Worm (Caenorhabditis elegans): ENCODE measurements around the gene mnat-1.

The mnat-1 gene

ce11 chrII:2480099-2480498, 1.7 kb upstream of the mnat-1 start, which contains the start of gene F53G2.3:
TSS of gene F53G2.3 (plus strand) at chrII:2480399.
- TF ChIP-seq nhr-21 (tag; optimal IDR thresholded peaks at IDR 0.05) (no peak), peb-1 (tag; optimal IDR thresholded peaks at IDR 0.05) (no peak), unc-62 (GFP tag; optimal IDR thresholded peaks at IDR 0.05) (no peak), crh-2 (tag; optimal IDR thresholded peaks at IDR 0.05) (no peak), unc-55 (GFP tag; optimal IDR thresholded peaks at IDR 0.05) (no peak), ZK546.5 (tag; optimal IDR thresholded peaks at IDR 0.05) (no peak), elt-1 (tag; optimal IDR thresholded peaks at IDR 0.05) (no peak), nhr-129 (tag; optimal IDR thresholded peaks at IDR 0.05) (no peak)

- TF ChIP-seq lsy-2 (tag; optimal IDR thresholded peaks at IDR 0.05) (peak; percentile 39 to 59), nhr-12 (tag; optimal IDR thresholded peaks at IDR 0.05) (no peak), lin-13 (GFP tag; optimal IDR thresholded peaks at IDR 0.05) (peak; percentile 20), unc-55 (GFP tag; optimal IDR thresholded peaks at IDR 0.05) (peak; percentile 51)
Measured at ce11 chrII:2479047-2479446, 604 bp upstream of the mnat-1 start, which contains the start of gene F53G2.12. TSS of gene F53G2.12 (minus strand) at chrII:2479090.

ce11 chrII:2473270-2473669, 5.2 kb downstream of the mnat-1 start, which contains the start of gene tsr-1:
TSS of gene tsr-1 (minus strand) at chrII:2473370.
- TF ChIP-seq nhr-10 (tag; optimal IDR thresholded peaks at IDR 0.05) (no peak), lin-11 (tag; optimal IDR thresholded peaks at IDR 0.05) (no peak), nhr-11 (tag; optimal IDR thresholded peaks at IDR 0.05) (no peak), nhr-21 (tag; optimal IDR thresholded peaks at IDR 0.05) (no peak), lin-13 (GFP tag; optimal IDR thresholded peaks at IDR 0.05) (no peak), mdl-1 (tag; optimal IDR thresholded peaks at IDR 0.05) (no peak), gmeb-1 (tag; optimal IDR thresholded peaks at IDR 0.05) (no peak), unc-55 (GFP tag; optimal IDR thresholded peaks at IDR 0.05) (no peak), sem-4 (tag; optimal IDR thresholded peaks at IDR 0.05) (no peak), lsy-2 (tag; optimal IDR thresholded peaks at IDR 0.05) (no peak), R02D3.7 (tag; optimal IDR thresholded peaks at IDR 0.05) (no peak), sma-9 (GFP tag; optimal IDR thresholded peaks at IDR 0.05) (no peak), sma-9 (tag; optimal IDR thresholded peaks at IDR 0.05) (no peak), snpc-4 (tag; optimal IDR thresholded peaks at IDR 0.05) (no peak), fos-1 (tag; optimal IDR thresholded peaks at IDR 0.05) (no peak), skn-1 (tag; optimal IDR thresholded peaks at IDR 0.05) (no peak)

ce11 chrII:2468885-2469284, 9.6 kb downstream of the mnat-1 start:
- TF ChIP-seq ceh-16 (tag; optimal IDR thresholded peaks at IDR 0.05) (no peak), zag-1 (tag; optimal IDR thresholded peaks at IDR 0.05) (no peak), lsy-2 (tag; optimal IDR thresholded peaks at IDR 0.05) (no peak), sem-4 (tag; optimal IDR thresholded peaks at IDR 0.05) (no peak), aly-2 (tag; optimal IDR thresholded peaks at IDR 0.05) (no peak), mab-5 (tag; optimal IDR thresholded peaks at IDR 0.05) (no peak), mbf-1 (tag; optimal IDR thresholded peaks at IDR 0.05) (no peak), nhr-10 (tag; optimal IDR thresholded peaks at IDR 0.05) (no peak), egl-27 (tag; optimal IDR thresholded peaks at IDR 0.05) (no peak), R02D3.7 (tag; optimal IDR thresholded peaks at IDR 0.05) (no peak), C34F6.9 (tag; optimal IDR thresholded peaks at IDR 0.05) (no peak), unc-62 (GFP tag; optimal IDR thresholded peaks at IDR 0.05) (no peak), blmp-1 (tag; optimal IDR thresholded peaks at IDR 0.05; ENCODE audit: insufficient read depth) (no peak)

ce11 chrII:2458881-2459280, 19.6 kb downstream of the mnat-1 start, which contains the start of gene pqn-42:
TSS of gene pqn-42 (minus strand) at chrII:2458981.
- TF ChIP-seq lin-39 (tag; optimal IDR thresholded peaks at IDR 0.05) = no peak
- TF ChIP-seq R02D3.7 (tag; optimal IDR thresholded peaks at IDR 0.05) = no peak

- no peak for TF ChIP-seq peb-1 (tag; optimal IDR thresholded peaks at IDR 0.05)
- TF ChIP-seq Y55F3AM.14 (GFP tag; optimal IDR thresholded peaks at IDR 0.05) = no peak
Measured at ce11 chrII:2456973-2457372, 21.5 kb downstream of the mnat-1 start.
